Fruit fly (Drosophila melanogaster): ENCODE data around the gene CG10479.

Gene CG10479

dm6 chr3L:5993701-5994499 is 18.1 kb upstream of the CG10479 start (continued):
- TF ChIP-seq D19A (tag; optimal IDR thresholded peaks at IDR 0.05) (peak; percentile 17), jumu (GFP tag; optimal IDR thresholded peaks at IDR 0.05) (no peak), CG8924 (tag; optimal IDR thresholded peaks at IDR 0.05) (peak; percentile 53), fd102C (GFP tag; optimal IDR thresholded peaks at IDR 0.05) (peak; percentile 29), CG12391 (tag; optimal IDR thresholded peaks at IDR 0.05) (peak; percentile 30), CG10274 (GFP tag; optimal IDR thresholded peaks at IDR 0.05) (no peak), CG7928 (GFP tag; optimal IDR thresholded peaks at IDR 0.05) (no peak), dysf (GFP tag; IDR thresholded peaks at IDR 0.05) (no peak), lbe (GFP tag; optimal IDR thresholded peaks at IDR 0.05) (no peak), CG11085 (GFP tag; IDR thresholded peaks at IDR 0.05) (no peak), B-H1 (GFP tag; IDR thresholded peaks at IDR 0.05) (no peak), kni (GFP tag; optimal IDR thresholded peaks at IDR 0.05) (no peak), sens (GFP tag) (peak; percentile 67), NfI (GFP tag; optimal IDR thresholded peaks at IDR 0.05) (no peak), CG12219 (GFP tag; optimal IDR thresholded peaks at IDR 0.05) (no peak), CG1603 (tag; optimal IDR thresholded peaks at IDR 0.05) (no peak), sr (GFP tag; IDR thresholded peaks at IDR 0.05) (no peak), CG15514 (GFP tag; optimal IDR thresholded peaks at IDR 0.05) (no peak), bsh (GFP tag; optimal IDR thresholded peaks at IDR 0.05) (peak in 1 of 2 experiments; percentile 24), dimm (GFP tag; IDR thresholded peaks at IDR 0.05) (no peak), CG6175 (GFP tag; IDR thresholded peaks at IDR 0.05) (no peak), CG12104 (GFP tag; optimal IDR thresholded peaks at IDR 0.05) (no peak), CG1647 (GFP tag; optimal IDR thresholded peaks at IDR 0.05) (no peak), Hr3 (GFP tag; optimal IDR thresholded peaks at IDR 0.05) (peak; percentile 9), CrebB (tag; optimal IDR thresholded peaks at IDR 0.05) (no peak), Tbp (GFP tag; optimal IDR thresholded peaks at IDR 0.05) (no peak), CG15073 (GFP tag; optimal IDR thresholded peaks at IDR 0.05) (no peak), CG18619 (GFP tag; optimal IDR thresholded peaks at IDR 0.05) (no peak), CG33213 (GFP tag; optimal IDR thresholded peaks at IDR 0.05) (no peak), CG14014 (GFP tag; IDR thresholded peaks at IDR 0.05) (no peak), odd (GFP tag; optimal IDR thresholded peaks at IDR 0.05) (no peak), croc (GFP tag; conservative IDR thresholded peaks at IDR 0.05) (peak; percentile 30; the same call in 2 of the 3 replicates), HHEX (GFP tag; optimal IDR thresholded peaks at IDR 0.05) (no peak), B-H2 (GFP tag; optimal IDR thresholded peaks at IDR 0.05) (no peak), NC2α (GFP tag; optimal IDR thresholded peaks at IDR 0.05) (no peak), pros (GFP tag; optimal IDR thresholded peaks at IDR 0.05) (no peak), Ets65A (GFP tag) (peak; percentile 47), CG5953 (GFP tag; IDR thresholded peaks at IDR 0.05) (no peak), cad (GFP tag; optimal IDR thresholded peaks at IDR 0.05) (no peak), nmo (GFP tag; optimal IDR thresholded peaks at IDR 0.05) (peak; percentile 16), CG12769 (tag; optimal IDR thresholded peaks at IDR 0.05) (no peak), CG18262 (tag; optimal IDR thresholded peaks at IDR 0.05) (peak; percentile 66), tna (GFP tag; IDR thresholded peaks at IDR 0.05; ENCODE audit: partially characterized antibody) (no peak), Gug (GFP tag; IDR thresholded peaks at IDR 0.05) (peak; percentile 34; the same call in 1 of the 4 replicates), CG31365 (tag; optimal IDR thresholded peaks at IDR 0.05) (no peak), Lpt (GFP tag; optimal IDR thresholded peaks at IDR 0.05) (no peak), sug (tag; optimal IDR thresholded peaks at IDR 0.05) (no peak), CG34376 (GFP tag; optimal IDR thresholded peaks at IDR 0.05) (no peak), CG2678 (tag; optimal IDR thresholded peaks at IDR 0.05) (peak; percentile 43), kah (GFP tag; optimal IDR thresholded peaks at IDR 0.05) (no peak)

Data from whole organism, embryonic.